Fruit fly (Drosophila melanogaster) whole organism, embryonic: Measurements from ENCODE around the gene SMC1.

Source experiments
- BEAF-32 ChIP-seq: fragments of 200-800 bp; sonication (Bioruptor generic); optimal IDR thresholded peaks from 3 replicates; lab custom pipeline; 2017; ENCODE audit warnings: missing biosample characterization, missing genetic modification characterization, mild to moderate bottlenecking, moderate library complexity, missing genetic modification reagents
- BtbVII ChIP-seq: fragments of 200-800 bp; sonication (Bioruptor generic); optimal IDR thresholded peaks from 3 replicates; lab custom pipeline; 2017; ENCODE audit warnings: missing biosample characterization, mild to moderate bottlenecking, missing genetic modification characterization
- CG11695 ChIP-seq: fragments of 200-800 bp; sonication (Bioruptor generic); IDR thresholded peaks from 3 replicates; pipeline ENCODE4 v1.3.6; 2022; ENCODE audit warnings: missing biosample characterization, missing genetic modification characterization
- CG17612 ChIP-seq: fragments of 200-800 bp; sonication (Bioruptor generic); IDR thresholded peaks from 2 replicates; pipeline ENCODE4 v1.3.6; 2022; ENCODE audit warnings: missing biosample characterization, missing genetic modification characterization
- CG17802 ChIP-seq: fragments of 200-800 bp; sonication (Bioruptor generic); optimal IDR thresholded peaks from 2 replicates; lab custom pipeline; 2018; ENCODE audit warnings: missing biosample characterization, mild to moderate bottlenecking, missing genetic modification characterization, moderate library complexity
- CG18011 ChIP-seq: fragments of 200-800 bp; sonication (Bioruptor generic); optimal IDR thresholded peaks from 2 replicates; lab custom pipeline; 2017; ENCODE audit warnings: missing biosample characterization, missing genetic modification characterization, mild to moderate bottlenecking, moderate library complexity, missing genotype
- CG18619 ChIP-seq: fragments of 200-800 bp; sonication (Bioruptor generic); optimal IDR thresholded peaks from 3 replicates; lab custom pipeline; 2017; ENCODE audit warnings: missing biosample characterization, mild to moderate bottlenecking, missing genetic modification characterization
- CG30020 ChIP-seq: fragments of 200-800 bp; optimal IDR thresholded peaks from 2 replicates; lab custom pipeline; 2019; ENCODE audit warnings: missing biosample characterization, mild to moderate bottlenecking, missing genetic modification characterization, moderate library complexity
- CG3726 ChIP-seq: fragments of 200-800 bp; sonication (Bioruptor generic); IDR thresholded peaks from 3 replicates; pipeline ENCODE4, ENCODE4 v1.3.6; 2022; ENCODE audit warnings: missing biosample characterization, missing genetic modification characterization
- CG7372 ChIP-seq: fragments of 200-800 bp; sonication (Bioruptor generic); IDR thresholded peaks from 2 replicates; pipeline ENCODE4 v1.3.6; 2022; ENCODE audit warnings: missing biosample characterization, missing genetic modification characterization
- CG8388 ChIP-seq: fragments of 200-800 bp; sonication (Bioruptor generic); optimal IDR thresholded peaks from 2 replicates; lab custom pipeline; 2019; ENCODE audit warnings: missing biosample characterization, mild to moderate bottlenecking, missing genetic modification characterization, moderate library complexity
- D19B ChIP-seq: fragments of 200-800 bp; sonication (Bioruptor generic); optimal IDR thresholded peaks from 2 replicates; lab custom pipeline; 2017; ENCODE audit warnings: missing biosample characterization, mild to moderate bottlenecking, missing genetic modification characterization
- Deaf1 ChIP-seq: fragments of 200-800 bp; optimal IDR thresholded peaks from 3 replicates; lab custom pipeline; 2019; ENCODE audit warnings: missing biosample characterization, mild to moderate bottlenecking, missing genetic modification characterization, moderate library complexity
- Drgx ChIP-seq: fragments of 200-800 bp; sonication (Bioruptor generic); IDR thresholded peaks from 2 replicates; pipeline ENCODE4 v1.3.6; 2022; ENCODE audit warnings: missing biosample characterization, missing genetic modification characterization
- Elba2 ChIP-seq: fragments of 200-800 bp; sonication (Bioruptor generic); optimal IDR thresholded peaks from 3 replicates; lab custom pipeline; 2016; ENCODE audit warnings: missing biosample characterization, missing genetic modification characterization
- HmgZ ChIP-seq: fragments of 200-800 bp; sonication (Bioruptor generic); optimal IDR thresholded peaks from 2 replicates; lab custom pipeline; 2018; ENCODE audit warnings: missing biosample characterization, mild to moderate bottlenecking, missing genetic modification characterization
- Hr51 ChIP-seq, 2 experiments: fragments of 200-800 bp; sonication (Bioruptor generic); optimal IDR thresholded peaks; 2 replicates in 1 of 2; 3 replicates in 1 of 2; lab custom pipeline; 2016 to 2018; ENCODE audit warnings: missing biosample characterization in 2 of 2, missing genetic modification characterization in 2 of 2, mild to moderate bottlenecking in 1 of 2, moderate library complexity in 1 of 2
- Lim3 ChIP-seq: fragments of 200-800 bp; sonication (Bioruptor generic); IDR thresholded peaks from 2 replicates; pipeline ENCODE4 v1.3.6; 2022; ENCODE audit warnings: missing biosample characterization, missing genetic modification characterization
- Med ChIP-seq: fragments of 200-800 bp; sonication (Bioruptor generic); peaks from one replicate; lab custom pipeline; 2016; ENCODE audit warnings: missing biosample characterization, missing genetic modification characterization, mild to moderate bottlenecking, inconsistent platforms, moderate library complexity
- Oli ChIP-seq: fragments of 200-800 bp; sonication (Bioruptor generic); optimal IDR thresholded peaks from 2 replicates; lab custom pipeline; 2018; ENCODE audit warnings: missing biosample characterization, mild to moderate bottlenecking, missing genetic modification characterization, moderate library complexity
- Ptx1 ChIP-seq: fragments of 200-800 bp; sonication (Bioruptor generic); IDR thresholded peaks from 2 replicates; pipeline ENCODE4 v1.3.6; 2022; ENCODE audit warnings: missing biosample characterization, missing genetic modification characterization
- Sox102F ChIP-seq: fragments of 200-800 bp; sonication (Bioruptor generic); optimal IDR thresholded peaks from 2 replicates; lab custom pipeline; 2018; ENCODE audit warnings: missing biosample characterization, mild to moderate bottlenecking, missing genetic modification characterization, moderate library complexity
- abd-A ChIP-seq: fragments of 200-800 bp; sonication (Bioruptor generic); optimal IDR thresholded peaks from 3 replicates; lab custom pipeline; 2019; ENCODE audit warnings: missing biosample characterization, mild to moderate bottlenecking, missing genetic modification characterization, moderate library complexity
- dm ChIP-seq: fragments of 200-800 bp; sonication (Bioruptor generic); optimal IDR thresholded peaks from 3 replicates; lab custom pipeline; 2016; ENCODE audit warnings: missing biosample characterization, missing genetic modification characterization
- emc ChIP-seq: fragments of 200-800 bp; sonication (Bioruptor generic); optimal IDR thresholded peaks from 2 replicates; lab custom pipeline; 2016; ENCODE audit warnings: missing biosample characterization, missing genetic modification characterization
- exex ChIP-seq: fragments of 200-800 bp; sonication (Bioruptor generic); optimal IDR thresholded peaks from 4 replicates; lab custom pipeline; 2018; ENCODE audit warnings: missing biosample characterization, mild to moderate bottlenecking, missing genetic modification characterization, moderate library complexity
- fd64A ChIP-seq: fragments of 200-800 bp; sonication (Bioruptor generic); optimal IDR thresholded peaks from 3 replicates; lab custom pipeline; 2018; ENCODE audit warnings: missing biosample characterization, mild to moderate bottlenecking, missing genetic modification characterization
- otp ChIP-seq: fragments of 200-800 bp; sonication (Bioruptor generic); IDR thresholded peaks from 3 replicates; pipeline ENCODE4, ENCODE4 v1.3.6; 2022; ENCODE audit warnings: missing biosample characterization, missing genetic modification characterization
- pan ChIP-seq, 4 experiments: fragments of >200 bp in 3 of 4; fragments of 200-800 bp in 1 of 4; sonication (Bioruptor generic) in 1 of 4; optimal IDR thresholded peaks in 3 of 4; IDR thresholded peaks in 1 of 4; 2 replicates each; pipeline versions ENCODE4 v1.3.6 to Lab custom; 2017 to 2022; ENCODE audit warnings: missing biosample characterization in 2 of 4, missing genetic modification characterization in 2 of 4, mixed read lengths in 1 of 4
- row ChIP-seq: fragments of 200-800 bp; sonication (Bioruptor generic); IDR thresholded peaks from 3 replicates; pipeline ENCODE4 v1.3.6; 2022; ENCODE audit warnings: missing biosample characterization, missing genetic modification characterization
- sd ChIP-seq: fragments of 200-800 bp; sonication (Bioruptor generic); optimal IDR thresholded peaks from 3 replicates; lab custom pipeline; 2018; ENCODE audit warnings: missing biosample characterization, mild to moderate bottlenecking, missing genetic modification characterization, moderate library complexity
- stc ChIP-seq: fragments of 200-800 bp; sonication (Bioruptor generic); IDR thresholded peaks from 2 replicates; pipeline ENCODE4 v1.3.6; 2022; ENCODE audit warnings: missing biosample characterization, missing genetic modification characterization
- vvl ChIP-seq: fragments of 200-800 bp; sonication (Bioruptor generic); IDR thresholded peaks from 2 replicates; pipeline ENCODE4 v1.3.6; 2022; ENCODE audit warnings: missing biosample characterization, missing genetic modification characterization
- zfh2 ChIP-seq: fragments of 200-800 bp; sonication (Bioruptor generic); optimal IDR thresholded peaks from 2 replicates; lab custom pipeline; 2016; ENCODE audit warnings: missing biosample characterization, missing genetic modification characterization

SMC1 gene

dm6 chr3R:24015939-24016913, 41.9 kb upstream of the SMC1 start (continued):
- TF ChIP-seq zfh2 (GFP tag; lab: Kevin White, UChicago), result no peak
- peak; percentile 28 for TF ChIP-seq BtbVII (GFP tag; lab: Kevin White, UChicago)
- no peak for TF ChIP-seq BEAF-32 (GFP tag; lab: Kevin White, UChicago)
- TF ChIP-seq Elba2, result no peak
- peak; percentile 89 for TF ChIP-seq exex (tag; lab: Kevin White, UChicago)
- TF ChIP-seq CG8388 (GFP tag; lab: Kevin White, UChicago), result no peak
- TF ChIP-seq CG30020 (tag; lab: Kevin White, UChicago), result no peak
- TF ChIP-seq fd64A (GFP tag; lab: Kevin White, UChicago), result no peak
- TF ChIP-seq, all 482 proteins: peak for 14

DNA sequence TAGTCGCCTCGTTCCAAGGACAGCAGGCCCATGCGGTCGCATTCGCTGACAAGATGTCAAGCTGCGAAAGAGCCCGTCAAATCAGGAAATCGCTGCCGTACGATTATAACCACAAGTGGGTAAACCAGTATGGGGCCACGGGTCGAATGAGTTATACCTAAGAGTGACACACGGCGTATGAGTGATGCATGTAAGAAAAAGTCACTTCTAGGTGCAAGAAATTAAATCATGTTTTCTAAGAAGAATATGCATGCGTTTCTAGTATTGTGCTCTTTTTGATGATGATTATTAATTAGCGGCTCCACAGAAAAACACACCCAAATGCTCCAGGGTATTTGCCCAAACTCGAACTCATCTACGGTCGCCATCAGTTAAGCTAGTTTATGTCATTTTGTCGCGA, 40.4 kb upstream of the SMC1 start:
- peak; percentile 8; the same call in 1 of the 2 replicates for TF ChIP-seq stc (GFP tag; lab: Robert Waterston, UW)
- TF ChIP-seq D19B (GFP tag; lab: Kevin White, UChicago), result peak; percentile 34
- no peak for TF ChIP-seq CG17612 (GFP tag; lab: Robert Waterston, UW)
- TF ChIP-seq Sox102F (GFP tag; lab: Kevin White, UChicago), result peak; percentile 9
- no peak for TF ChIP-seq pan (optimal IDR thresholded peaks at IDR 0.05; lab: Kevin White, UChicago)
- TF ChIP-seq pan (GFP tag; optimal IDR thresholded peaks at IDR 0.05 in 1 of 2, IDR thresholded peaks at IDR 0.05 in 1 of 2), result peak in 1 of 2 experiments; percentile 37
- peak; percentile 10 for TF ChIP-seq Oli
- no peak for TF ChIP-seq emc (GFP tag; lab: Kevin White, UChicago)
- TF ChIP-seq CG17802 (tag; lab: Kevin White, UChicago), result no peak
- no peak for TF ChIP-seq dm (GFP tag; lab: Kevin White, UChicago)
- TF ChIP-seq Deaf1 (tag; lab: Kevin White, UChicago), result no peak
- 0 out of 2 replicates have a peak, but pooled peaks have one; percentile 15 for TF ChIP-seq vvl (GFP tag; lab: Robert Waterston, UW)
- TF ChIP-seq row (GFP tag; lab: Robert Waterston, UW), result peak; percentile 26; the same call in 1 of the 3 replicates
- TF ChIP-seq CG11695 (GFP tag; lab: Robert Waterston, UW), result 0 out of 3 replicates have a peak, but pooled peaks have one; percentile 25
- TF ChIP-seq CG7372 (GFP tag; lab: Robert Waterston, UW), result peak; percentile 52; the same call in 1 of the 2 replicates
- TF ChIP-seq HmgZ, result no peak
- TF ChIP-seq CG18011 (GFP tag; lab: Kevin White, UChicago), result no peak
- no peak for TF ChIP-seq Lim3 (GFP tag; lab: Robert Waterston, UW)
- peak in 1 of 2 experiments; percentile 10 for TF ChIP-seq Hr51 (GFP tag; optimal IDR thresholded peaks at IDR 0.05; lab: Kevin White, UChicago)
- TF ChIP-seq otp, result 0 out of 3 replicates have a peak, but pooled peaks have one; percentile 36
- TF ChIP-seq Med (GFP tag; lab: Kevin White, UChicago), result peak; percentile 54
- no peak for TF ChIP-seq Ptx1 (GFP tag; lab: Robert Waterston, UW)
- TF ChIP-seq Drgx, result 0 out of 2 replicates have a peak, but pooled peaks have one; percentile 43
- no peak for TF ChIP-seq CG18619 (GFP tag; lab: Kevin White, UChicago)
- TF ChIP-seq, all 482 proteins: peak for 13

- no peak for TF ChIP-seq CG3726 (GFP tag; lab: Robert Waterston, UW)
- TF ChIP-seq abd-A (tag; lab: Kevin White, UChicago), result peak; percentile 3
- peak; percentile 39 for TF ChIP-seq Med (GFP tag; lab: Kevin White, UChicago)
- TF ChIP-seq sd (tag; lab: Kevin White, UChicago), result peak; percentile 94
- no peak for TF ChIP-seq dm (GFP tag; lab: Kevin White, UChicago)
Observed at dm6 chr3R:24021895-24022294, 36.2 kb upstream of the SMC1 start.
